Worm (Caenorhabditis elegans) whole organism, mixed stage, embryonic: ENCODE data around the gene C43H6.6.

ENCODE experiments used
- M03D4.4 ChIP-seq: sonication (generic microtip); optimal IDR thresholded peaks from 2 replicates; lab custom pipeline; 2017; ENCODE audit warnings: mild to moderate bottlenecking, missing genetic modification characterization, missing compliant biosample characterization
- bed-3 ChIP-seq: fragments of 200-800 bp; sonication (Bioruptor generic); optimal IDR thresholded peaks from 3 replicates; lab custom pipeline; 2018; ENCODE audit warnings: mild to moderate bottlenecking, missing genetic modification characterization, moderate library complexity, missing compliant biosample characterization
- ceh-39 ChIP-seq: fragments of 150-350 bp; optimal IDR thresholded peaks from 2 replicates; lab custom pipeline; 2014; ENCODE audit warnings: missing biosample characterization, missing genetic modification characterization
- ceh-43 ChIP-seq: fragments of 200-800 bp; sonication (Bioruptor generic); optimal IDR thresholded peaks from 2 replicates; lab custom pipeline; 2018; ENCODE audit warnings: mild to moderate bottlenecking, missing genetic modification characterization, moderate library complexity, missing compliant biosample characterization
- ceh-83 ChIP-seq: fragments of 200-800 bp; sonication (Bioruptor generic); optimal IDR thresholded peaks from 2 replicates; lab custom pipeline; 2018; ENCODE audit warnings: mild to moderate bottlenecking, missing genetic modification characterization, missing compliant biosample characterization
- ces-1 ChIP-seq: fragments of 150-350 bp; optimal IDR thresholded peaks from 2 replicates; lab custom pipeline; 2014; ENCODE audit warnings: missing biosample characterization, missing genetic modification reagents, missing genetic modification characterization
- cnd-1 ChIP-seq: fragments of 200-800 bp; sonication (Bioruptor generic); optimal IDR thresholded peaks from 2 replicates; lab custom pipeline; 2018; ENCODE audit warnings: mild to moderate bottlenecking, missing genetic modification characterization, missing compliant biosample characterization
- drap-1 ChIP-seq: fragments of 200-800 bp; sonication (Bioruptor generic); optimal IDR thresholded peaks from 3 replicates; lab custom pipeline; 2018; ENCODE audit warnings: mild to moderate bottlenecking, missing genetic modification characterization, missing compliant biosample characterization
- elt-1 ChIP-seq: sonication (generic microtip); optimal IDR thresholded peaks from 2 replicates; lab custom pipeline; 2017; ENCODE audit warnings: missing genetic modification characterization, mild to moderate bottlenecking, missing compliant biosample characterization, antibody characterized with exemption, moderate library complexity, borderline replicate concordance; ENCODE audit not compliant: insufficient read depth
- elt-3 ChIP-seq: fragments of 150-350 bp; optimal IDR thresholded peaks from 2 replicates; lab custom pipeline; 2014; ENCODE audit warnings: missing biosample characterization, missing genetic modification characterization
- flh-1 ChIP-seq: fragments of 200-800 bp; sonication (Bioruptor generic); optimal IDR thresholded peaks from 2 replicates; lab custom pipeline; 2018; ENCODE audit warnings: mild to moderate bottlenecking, missing genetic modification characterization, moderate library complexity, missing compliant biosample characterization
- ham-2 ChIP-seq: fragments of 200-800 bp; sonication (Bioruptor generic); optimal IDR thresholded peaks from 2 replicates; lab custom pipeline; 2018; ENCODE audit warnings: mild to moderate bottlenecking, missing genetic modification characterization, missing compliant biosample characterization
- lin-13 ChIP-seq: fragments of 150-350 bp; optimal IDR thresholded peaks from 2 replicates; lab custom pipeline; 2014; ENCODE audit warnings: missing biosample characterization, missing genetic modification characterization
- lin-32 ChIP-seq: fragments of 200-800 bp; sonication (Bioruptor generic); optimal IDR thresholded peaks from 2 replicates; lab custom pipeline; 2018; ENCODE audit warnings: mild to moderate bottlenecking, missing genetic modification characterization, missing compliant biosample characterization
- lsy-2 ChIP-seq: fragments of 150-350 bp; optimal IDR thresholded peaks from 2 replicates; lab custom pipeline; 2014; ENCODE audit warnings: missing biosample characterization, missing genetic modification characterization
- mab-5 ChIP-seq: fragments of 150-350 bp; optimal IDR thresholded peaks from 2 replicates; lab custom pipeline; 2014; ENCODE audit warnings: missing biosample characterization, missing genetic modification characterization
- mep-1 ChIP-seq: fragments of 150-350 bp; optimal IDR thresholded peaks from 2 replicates; lab custom pipeline; 2017; ENCODE audit warnings: missing biosample characterization, missing genetic modification reagents, missing genetic modification characterization, inconsistent platforms
- mls-2 ChIP-seq: sonication (generic microtip); optimal IDR thresholded peaks from 2 replicates; lab custom pipeline; 2016; ENCODE audit warnings: mild to moderate bottlenecking, missing genetic modification characterization, moderate library complexity, missing compliant biosample characterization
- nhr-2 ChIP-seq: fragments of 150-350 bp; optimal IDR thresholded peaks from 2 replicates; lab custom pipeline; 2014; ENCODE audit warnings: missing biosample characterization, missing genetic modification characterization
- nhr-237 ChIP-seq: fragments of 150-350 bp; optimal IDR thresholded peaks from 2 replicates; lab custom pipeline; 2014; ENCODE audit warnings: missing biosample characterization, missing genetic modification characterization
- nhr-28 ChIP-seq: fragments of 150-350 bp; optimal IDR thresholded peaks from 2 replicates; lab custom pipeline; 2014; ENCODE audit warnings: missing biosample characterization, missing genetic modification characterization
- pha-4 ChIP-seq: fragments of 150-350 bp; optimal IDR thresholded peaks from 2 replicates; lab custom pipeline; 2018; ENCODE audit warnings: missing biosample characterization, missing genetic modification reagents, missing genetic modification characterization
- sem-2 ChIP-seq: fragments of 200-800 bp; sonication (Bioruptor generic); optimal IDR thresholded peaks from 2 replicates; lab custom pipeline; 2018; ENCODE audit warnings: mild to moderate bottlenecking, missing genetic modification characterization, missing compliant biosample characterization
- snpc-4 ChIP-seq: fragments of 150-350 bp; optimal IDR thresholded peaks from 2 replicates; lab custom pipeline; 2014; ENCODE audit warnings: missing biosample characterization, missing genetic modification characterization
- sptf-1 ChIP-seq: sonication (generic microtip); optimal IDR thresholded peaks from 2 replicates; lab custom pipeline; 2017; ENCODE audit warnings: mild to moderate bottlenecking, missing genetic modification characterization, moderate library complexity, missing compliant biosample characterization
- tbx-8 ChIP-seq: fragments of 200-800 bp; sonication (Bioruptor generic); optimal IDR thresholded peaks from 2 replicates; lab custom pipeline; 2018; ENCODE audit warnings: mild to moderate bottlenecking, missing genetic modification characterization, moderate library complexity, missing compliant biosample characterization
- unc-120 ChIP-seq: sonication (generic microtip); optimal IDR thresholded peaks from 2 replicates; lab custom pipeline; 2017; ENCODE audit warnings: missing genetic modification characterization, missing compliant biosample characterization; ENCODE audit not compliant: poor library complexity, severe bottlenecking
- unc-39 ChIP-seq: fragments of 150-350 bp; optimal IDR thresholded peaks from 2 replicates; lab custom pipeline; 2014; ENCODE audit warnings: missing biosample characterization, missing genetic modification characterization
- unc-62 ChIP-seq: fragments of 150-350 bp; optimal IDR thresholded peaks from 2 replicates; lab custom pipeline; 2014; ENCODE audit warnings: missing biosample characterization, missing genetic modification reagents, missing genetic modification characterization
- zip-8 ChIP-seq: fragments of 150-350 bp; optimal IDR thresholded peaks from 2 replicates; lab custom pipeline; 2014; ENCODE audit warnings: missing biosample characterization, missing genetic modification characterization

C43H6.6 gene

DNA sequence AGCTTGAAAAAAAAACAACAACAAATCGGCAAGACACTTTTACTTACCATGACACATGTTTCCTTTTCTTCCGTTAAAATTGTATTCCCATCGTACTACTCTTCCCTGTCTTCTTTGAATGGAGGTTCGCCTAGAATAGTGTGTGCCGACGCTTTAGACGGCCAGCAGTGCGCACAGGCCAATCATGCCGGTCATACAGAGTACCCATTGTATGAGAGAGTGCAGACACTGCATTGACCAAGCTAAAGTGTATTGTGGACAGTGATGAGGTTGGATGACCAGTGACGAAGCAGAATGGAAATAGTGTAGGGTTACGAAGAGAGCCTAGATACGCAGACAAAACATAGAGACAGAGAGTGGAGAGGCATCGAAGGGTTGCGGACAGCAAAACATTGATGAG lies 6.8 kb downstream of the C43H6.6 start, which contains the start of gene dhhc-9:
dhhc-9 (minus strand) TSS at position 154 of the 400 bp plus-strand sequence.
- TF ChIP-seq lin-32 (GFP tag; lab: Kevin White, UChicago) (no peak), sptf-1 (peak; percentile 41), zip-8 (tag; lab: Kevin White, UChicago) (no peak), tbx-8 (GFP tag; lab: Kevin White, UChicago) (no peak), mab-5 (tag; lab: Kevin White, UChicago) (no peak), unc-39 (tag; lab: Kevin White, UChicago) (no peak), ceh-83 (no peak), snpc-4 (tag; lab: Kevin White, UChicago) (no peak), nhr-2 (tag; lab: Kevin White, UChicago) (peak; percentile 28), unc-120 (tag; lab: Kevin White, UChicago) (peak; percentile 17), bed-3 (GFP tag; lab: Kevin White, UChicago) (no peak), lsy-2 (tag; lab: Kevin White, UChicago) (no peak), flh-1 (no peak), mep-1 (tag; lab: Kevin White, UChicago) (peak; percentile 14), ces-1 (GFP tag; lab: Kevin White, UChicago) (peak; percentile 76), ceh-39 (no peak), pha-4 (peak; percentile 31), cnd-1 (tag; lab: Kevin White, UChicago) (peak; percentile 39), ham-2 (peak; percentile 70), mls-2 (tag; lab: Kevin White, UChicago) (peak; percentile 70), nhr-237 (tag; lab: Kevin White, UChicago) (no peak), M03D4.4 (tag; lab: Kevin White, UChicago) (no peak), unc-62 (GFP tag; lab: Kevin White, UChicago) (no peak)
- TF ChIP-seq, all 35 proteins: peak for 9

DNA sequence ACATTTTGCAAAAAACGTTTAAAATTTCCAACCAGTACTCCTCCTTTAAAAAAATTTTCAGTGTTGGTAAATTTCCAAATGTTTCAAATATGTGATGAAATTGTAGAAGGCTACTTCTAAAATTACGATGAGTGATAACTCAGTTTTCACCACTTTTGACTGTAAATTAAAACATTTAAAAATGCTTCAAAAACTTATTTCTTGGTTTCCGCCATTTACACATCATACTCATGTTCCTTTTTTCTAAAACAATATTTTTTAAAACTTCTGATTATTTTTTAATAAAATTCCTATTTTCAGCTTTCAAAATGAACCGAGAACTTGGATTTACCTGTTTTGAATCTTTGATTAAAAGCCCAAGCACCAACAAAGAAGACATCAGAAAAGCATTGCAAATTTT lies 8.6 kb downstream of the C43H6.6 start, which contains the start of gene C43H6.4:
C43H6.4 (plus strand) TSS at position 301 of the 400 bp plus-strand sequence.
- TF ChIP-seq bed-3 (GFP tag; lab: Kevin White, UChicago) = no peak
- no peak for TF ChIP-seq elt-3 (tag; lab: Kevin White, UChicago)
- TF ChIP-seq sem-2 (GFP tag; lab: Kevin White, UChicago) = no peak
- no peak for TF ChIP-seq nhr-28
- TF ChIP-seq ces-1 (GFP tag; lab: Kevin White, UChicago) = no peak
- TF ChIP-seq unc-62 (GFP tag; lab: Kevin White, UChicago) = no peak
- no peak for TF ChIP-seq lin-32 (GFP tag; lab: Kevin White, UChicago)
- TF ChIP-seq M03D4.4 (tag; lab: Kevin White, UChicago) = no peak
- TF ChIP-seq lsy-2 (tag; lab: Kevin White, UChicago) = no peak
- no peak for TF ChIP-seq elt-1 (tag; lab: Kevin White, UChicago)
- no peak for TF ChIP-seq drap-1 (GFP tag; lab: Kevin White, UChicago)

DNA sequence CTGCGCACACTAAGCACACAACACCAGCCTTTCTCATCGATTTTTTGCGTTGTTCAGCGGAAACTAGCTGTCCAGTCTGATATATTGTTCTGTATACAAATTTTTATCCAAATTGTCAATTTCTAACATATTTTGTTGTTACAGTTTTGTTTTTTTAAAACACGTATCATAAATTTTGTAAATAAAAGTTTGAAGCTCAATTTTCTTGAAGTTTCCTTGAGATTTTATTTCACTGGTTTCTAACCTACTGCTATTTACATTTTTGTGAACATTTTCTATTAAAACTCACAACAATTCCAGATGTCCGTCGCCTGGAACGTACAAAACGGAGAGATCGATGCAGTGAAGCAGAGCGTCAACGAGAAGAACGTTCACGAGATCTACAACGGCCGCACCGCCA lies 12.1 kb downstream of the C43H6.6 start, which contains the start of gene mtpn-1:
mtpn-1 (plus strand) TSS at position 301 of the 400 bp plus-strand sequence.
- TF ChIP-seq elt-1 (tag; lab: Kevin White, UChicago) = no peak
- no peak for TF ChIP-seq drap-1 (GFP tag; lab: Kevin White, UChicago)
- TF ChIP-seq cnd-1 (tag; lab: Kevin White, UChicago) = no peak
- TF ChIP-seq, all 35 proteins: peak for 0

DNA sequence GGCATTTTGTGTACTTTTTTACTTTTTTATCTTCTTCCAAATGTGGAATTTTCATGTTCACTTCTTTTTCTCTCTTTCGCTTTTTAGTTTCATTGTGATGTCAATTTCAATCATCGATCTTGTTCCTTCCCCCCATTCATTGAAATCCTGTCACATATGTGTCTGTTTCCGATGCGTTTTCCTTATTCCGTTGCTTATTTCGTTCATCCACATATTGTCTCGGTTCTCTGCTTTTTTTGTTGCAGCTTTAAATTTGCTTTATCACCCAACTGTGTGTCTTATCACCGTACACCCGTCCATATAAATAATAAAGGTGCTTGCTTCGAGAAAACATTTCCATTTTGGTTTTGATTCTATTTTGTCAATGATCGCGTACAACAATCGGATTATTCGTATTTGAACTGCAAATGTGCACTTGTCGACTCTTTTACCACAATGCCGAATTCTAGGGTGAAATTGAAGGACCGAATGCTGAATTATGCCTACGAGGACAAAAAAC lies 14.2 kb downstream of the C43H6.6 start, which contains the start of the genes C43H6.12 and trpp-12:
C43H6.12 (plus strand) TSS at position 365 of the 499 bp plus-strand sequence.
trpp-12 (plus strand) TSS at position 449 of the 499 bp plus-strand sequence.
- TF ChIP-seq ceh-43 (no peak), unc-120 (tag; lab: Kevin White, UChicago) (no peak), snpc-4 (tag; lab: Kevin White, UChicago) (no peak), elt-3 (tag; lab: Kevin White, UChicago) (no peak), pha-4 (no peak), lin-13 (tag; lab: Kevin White, UChicago) (no peak), unc-39 (tag; lab: Kevin White, UChicago) (no peak), lin-32 (GFP tag; lab: Kevin White, UChicago) (no peak), M03D4.4 (tag; lab: Kevin White, UChicago) (no peak), ham-2 (no peak), zip-8 (tag; lab: Kevin White, UChicago) (no peak), drap-1 (GFP tag; lab: Kevin White, UChicago) (no peak), mep-1 (tag; lab: Kevin White, UChicago) (no peak)
